Worm (Caenorhabditis elegans) whole organism, late embryonic: Measurements from ENCODE around the gene exc-12.

Experiments used
- C08G9.2 ChIP-seq: sonication (generic microtip); optimal IDR thresholded peaks from 2 replicates; lab custom pipeline; 2016; ENCODE audit warnings: mild to moderate bottlenecking, missing genetic modification characterization, moderate library complexity, missing compliant biosample characterization
- ama-1 ChIP-seq: fragments of 150-350 bp; optimal IDR thresholded peaks from 2 replicates; lab custom pipeline; 2014
- dmd-4 ChIP-seq: sonication (generic microtip); optimal IDR thresholded peaks from 2 replicates; lab custom pipeline; 2016; ENCODE audit warnings: borderline replicate concordance, missing genetic modification characterization, missing compliant biosample characterization
- elt-2 ChIP-seq: sonication (generic microtip); optimal IDR thresholded peaks from 2 replicates; lab custom pipeline; 2016; ENCODE audit warnings: missing genetic modification reagents, missing genetic modification characterization, missing compliant biosample characterization
- hlh-30 ChIP-seq: sonication (generic microtip); optimal IDR thresholded peaks from 2 replicates; lab custom pipeline; 2017; ENCODE audit warnings: antibody characterized with exemption, missing genetic modification characterization, missing compliant biosample characterization; ENCODE audit not compliant: insufficient read depth
- nhr-11 ChIP-seq: fragments of 150-350 bp; optimal IDR thresholded peaks from 2 replicates; lab custom pipeline; 2014; ENCODE audit warnings: missing biosample characterization, missing genetic modification characterization
- odd-2 ChIP-seq: sonication (generic microtip); optimal IDR thresholded peaks from 2 replicates; lab custom pipeline; 2017; ENCODE audit warnings: antibody characterized with exemption, mild to moderate bottlenecking, missing genetic modification characterization, missing compliant biosample characterization
- pha-4 ChIP-seq: fragments of 150-350 bp; optimal IDR thresholded peaks from 2 replicates; lab custom pipeline; 2018; ENCODE audit warnings: missing biosample characterization, missing genetic modification reagents, missing genetic modification characterization
- tbx-2 ChIP-seq: sonication (generic microtip); optimal IDR thresholded peaks from 2 replicates; lab custom pipeline; 2016; ENCODE audit warnings: missing genetic modification characterization, missing compliant biosample characterization
- ttx-3 ChIP-seq: sonication (generic microtip); optimal IDR thresholded peaks from 2 replicates; lab custom pipeline; 2016; ENCODE audit warnings: missing genetic modification reagents, missing genetic modification characterization, missing compliant biosample characterization

DNA sequence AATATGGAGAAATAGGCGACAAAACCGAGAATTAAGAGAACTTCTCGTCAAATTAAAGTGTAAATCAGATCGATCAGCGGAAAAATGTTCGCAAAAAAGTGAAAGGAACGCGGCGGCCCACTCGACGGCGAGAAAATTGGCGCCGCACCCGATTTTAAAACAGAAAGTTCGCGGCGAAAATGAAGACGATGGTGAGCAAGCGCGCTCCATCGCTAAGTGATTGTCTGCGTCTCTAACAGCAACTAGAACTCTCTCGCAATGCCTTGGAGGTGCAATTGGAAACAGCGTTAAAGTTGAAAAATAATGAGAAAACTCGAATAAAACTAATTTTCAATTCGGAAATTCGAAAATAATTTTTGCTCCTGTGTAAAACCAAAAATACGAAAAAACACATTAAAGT is 40.2 kb downstream of the exc-12 start:
- TF ChIP-seq pha-4 (no peak), ama-1 (lab: Kevin White, UChicago) (no peak), dmd-4 (no peak), nhr-11 (no peak), odd-2 (tag; lab: Kevin White, UChicago) (no peak), elt-2 (tag; lab: Kevin White, UChicago) (no peak), C08G9.2 (tag; lab: Kevin White, UChicago) (no peak), hlh-30 (tag; lab: Kevin White, UChicago) (no peak), ttx-3 (tag; lab: Kevin White, UChicago) (no peak), tbx-2 (tag; lab: Kevin White, UChicago) (peak; percentile 13)
